Fruit fly (Drosophila melanogaster): Measurements from ENCODE around the gene CG7488.

The CG7488 gene

DNA sequence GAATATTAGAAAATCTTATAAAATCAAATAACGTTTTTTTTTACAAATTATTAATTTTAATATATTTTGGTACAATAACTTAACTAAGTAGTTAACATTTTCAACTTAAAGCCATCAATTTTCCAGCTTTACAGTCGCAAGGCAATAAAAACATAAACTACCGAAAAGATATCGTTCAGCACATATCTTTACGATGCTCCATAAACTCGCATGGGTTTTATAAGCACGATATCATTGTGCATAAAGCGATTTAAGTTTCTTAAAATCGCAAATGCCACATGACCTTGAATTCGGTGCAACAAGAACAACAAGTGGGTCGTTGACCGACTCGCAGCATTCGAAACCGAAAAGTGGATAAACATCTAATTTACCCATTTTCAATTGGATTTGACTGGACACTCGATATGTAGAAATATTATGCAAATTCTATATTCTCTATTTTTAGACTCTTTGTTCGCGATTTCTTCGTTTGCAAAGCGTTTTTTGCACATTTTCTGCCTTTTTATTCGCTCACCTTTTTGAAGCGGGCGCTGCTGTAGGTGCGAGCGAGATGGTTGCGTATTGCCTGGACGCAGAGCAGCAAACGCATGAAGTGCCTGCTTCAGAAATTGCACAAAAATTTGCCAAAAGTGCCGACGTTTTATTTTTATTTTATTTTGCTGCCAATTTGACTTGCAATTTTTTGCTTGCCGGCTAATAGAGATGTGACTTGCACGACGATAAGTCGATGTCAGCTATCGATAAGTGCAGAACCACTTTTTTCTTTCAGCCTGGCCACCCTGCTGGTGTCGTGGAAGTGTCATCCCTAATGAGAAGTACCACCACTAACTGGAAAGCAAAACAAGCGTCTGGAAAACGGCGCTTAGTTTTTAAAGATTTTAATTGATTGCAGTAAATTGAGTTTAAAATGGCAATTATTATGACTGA is 34.2 kb upstream of the CG7488 start, which contains the start of gene Spc25 (continued):
- peak; percentile 41; the same call in 1 of the 2 replicates for TF ChIP-seq ttk (GFP tag; IDR thresholded peaks at IDR 0.05)
- peak; percentile 38 for TF ChIP-seq CG3163 (GFP tag; optimal IDR thresholded peaks at IDR 0.05)
- TF ChIP-seq zf30C (GFP tag; optimal IDR thresholded peaks at IDR 0.05), result no peak
- peak; percentile 77 for TF ChIP-seq CG4617 (GFP tag; optimal IDR thresholded peaks at IDR 0.05; ENCODE audit: borderline replicate concordance)
- no peak for TF ChIP-seq tio (GFP tag; optimal IDR thresholded peaks at IDR 0.05)
- TF ChIP-seq gsb (GFP tag; IDR thresholded peaks at IDR 0.05), result no peak
- no peak for TF ChIP-seq Abd-B (GFP tag; optimal IDR thresholded peaks at IDR 0.05)
- peak; percentile 68 for TF ChIP-seq Xbp1 (GFP tag; optimal IDR thresholded peaks at IDR 0.05)
- TF ChIP-seq yki (optimal IDR thresholded peaks at IDR 0.05), result no peak
- TF ChIP-seq slou (GFP tag; optimal IDR thresholded peaks at IDR 0.05), result peak; percentile 36
- TF ChIP-seq CG7786 (GFP tag; optimal IDR thresholded peaks at IDR 0.05), result peak; percentile 37
- peak; percentile 89 for TF ChIP-seq inv (GFP tag; IDR thresholded peaks at IDR 0.05; ENCODE audit: partially characterized antibody)
- TF ChIP-seq CG4360 (GFP tag; IDR thresholded peaks at IDR 0.05), result no peak
- TF ChIP-seq CG13624 (GFP tag; optimal IDR thresholded peaks at IDR 0.05), result peak; percentile 55
- TF ChIP-seq zfh1 (GFP tag; IDR thresholded peaks at IDR 0.05), result peak; percentile 45; the same call in 2 of the 3 replicates
- peak; percentile 59 for TF ChIP-seq CG8944 (GFP tag; optimal IDR thresholded peaks at IDR 0.05)
- TF ChIP-seq CG17568 (GFP tag; optimal IDR thresholded peaks at IDR 0.05), result no peak
- 0 out of 2 replicates have a peak, but pooled peaks have one; percentile 36 for TF ChIP-seq HLH3B (GFP tag; IDR thresholded peaks at IDR 0.05)
- no peak for TF ChIP-seq CG16815 (GFP tag; optimal IDR thresholded peaks at IDR 0.05)
- no peak for TF ChIP-seq lov (optimal IDR thresholded peaks at IDR 0.05)
- 0 out of 3 replicates have a peak, but pooled peaks have one; percentile 32 for TF ChIP-seq lov (GFP tag; IDR thresholded peaks at IDR 0.05)
- TF ChIP-seq btn (GFP tag; optimal IDR thresholded peaks at IDR 0.05), result no peak
- no peak for TF ChIP-seq CG18476 (GFP tag; optimal IDR thresholded peaks at IDR 0.05)
- peak; percentile 20 for TF ChIP-seq BtbVII (GFP tag; optimal IDR thresholded peaks at IDR 0.05)
- peak; percentile 10 for TF ChIP-seq Sox102F (GFP tag; optimal IDR thresholded peaks at IDR 0.05)
- TF ChIP-seq Dfd (GFP tag; optimal IDR thresholded peaks at IDR 0.05), result no peak
- TF ChIP-seq cg (GFP tag; optimal IDR thresholded peaks at IDR 0.05), result no peak
- TF ChIP-seq CG4730 (GFP tag; IDR thresholded peaks at IDR 0.05), result no peak
- TF ChIP-seq Doc3 (GFP tag; IDR thresholded peaks at IDR 0.05; ENCODE audit: partially characterized antibody), result peak; percentile 88
- TF ChIP-seq mirr (GFP tag; optimal IDR thresholded peaks at IDR 0.05), result no peak
- TF ChIP-seq Eip74EF (GFP tag; optimal IDR thresholded peaks at IDR 0.05), result no peak
- TF ChIP-seq D19B (GFP tag; optimal IDR thresholded peaks at IDR 0.05), result no peak
- no peak for TF ChIP-seq CG1832 (GFP tag; optimal IDR thresholded peaks at IDR 0.05)
- peak; percentile 97 for TF ChIP-seq CG13287 (GFP tag; IDR thresholded peaks at IDR 0.05; ENCODE audit: partially characterized antibody)
- TF ChIP-seq Blimp-1 (GFP tag; optimal IDR thresholded peaks at IDR 0.05), result no peak
- no peak for TF ChIP-seq CG31365 (tag; optimal IDR thresholded peaks at IDR 0.05)
- no peak for TF ChIP-seq ap (GFP tag; IDR thresholded peaks at IDR 0.05)
- peak; percentile 35 for TF ChIP-seq CG18764 (GFP tag; optimal IDR thresholded peaks at IDR 0.05)
- TF ChIP-seq CG15514 (GFP tag; optimal IDR thresholded peaks at IDR 0.05), result peak; percentile 70
- no peak for TF ChIP-seq CG43689 (GFP tag; IDR thresholded peaks at IDR 0.05)
- peak; percentile 29; the same call in 1 of the 2 replicates for TF ChIP-seq ara (GFP tag; IDR thresholded peaks at IDR 0.05)
- peak; percentile 60; the same call in 1 of the 3 replicates for TF ChIP-seq CG2199 (GFP tag; IDR thresholded peaks at IDR 0.05)
- TF ChIP-seq dimm (GFP tag; IDR thresholded peaks at IDR 0.05), result no peak
- peak; percentile 50; the same call in 1 of the 2 replicates for TF ChIP-seq CG14441 (GFP tag; IDR thresholded peaks at IDR 0.05)
- TF ChIP-seq phol (tag; optimal IDR thresholded peaks at IDR 0.05), result peak; percentile 42
- TF ChIP-seq ato (GFP tag; IDR thresholded peaks at IDR 0.05; ENCODE audit: partially characterized antibody), result peak; percentile 95
- no peak for TF ChIP-seq CG10979 (tag; optimal IDR thresholded peaks at IDR 0.05)
- TF ChIP-seq usp (GFP tag; optimal IDR thresholded peaks at IDR 0.05), result no peak

Data from whole organism, embryonic.